Worm (Caenorhabditis elegans) whole organism, late embryonic: Measurements from ENCODE around the gene hdl-2.

Source experiments
- Y22D7AL.16 ChIP-seq: sonication (generic microtip); optimal IDR thresholded peaks from 2 replicates; lab custom pipeline; 2016; ENCODE audit warnings: missing genetic modification characterization, missing compliant biosample characterization
- ahr-1 ChIP-seq: sonication (generic microtip); optimal IDR thresholded peaks from 2 replicates; lab custom pipeline; 2016; ENCODE audit warnings: missing genetic modification characterization, missing compliant biosample characterization
- hlh-8 ChIP-seq: sonication (generic microtip); optimal IDR thresholded peaks from 2 replicates; lab custom pipeline; 2016; ENCODE audit warnings: missing genotype, missing genetic modification characterization, missing compliant biosample characterization
- nhr-232 ChIP-seq: sonication (generic microtip); optimal IDR thresholded peaks from 2 replicates; lab custom pipeline; 2016; ENCODE audit warnings: missing genetic modification characterization, missing compliant biosample characterization
- pag-3 ChIP-seq: sonication (generic microtip); optimal IDR thresholded peaks from 2 replicates; lab custom pipeline; 2016; ENCODE audit warnings: missing compliant biosample characterization, missing genetic modification characterization, borderline replicate concordance
- syd-9 ChIP-seq: sonication (generic microtip); optimal IDR thresholded peaks from 2 replicates; lab custom pipeline; 2016; ENCODE audit warnings: mild to moderate bottlenecking, missing genetic modification characterization, moderate library complexity, missing compliant biosample characterization
- tbx-2 ChIP-seq: sonication (generic microtip); optimal IDR thresholded peaks from 2 replicates; lab custom pipeline; 2016; ENCODE audit warnings: missing genetic modification characterization, missing compliant biosample characterization
- tbx-7 ChIP-seq: sonication (generic microtip); optimal IDR thresholded peaks from 2 replicates; lab custom pipeline; 2016; ENCODE audit warnings: missing genotype, missing genetic modification characterization, missing compliant biosample characterization

- TF ChIP-seq nhr-232 (tag; lab: Kevin White, UChicago) (no peak), hlh-8 (tag; lab: Kevin White, UChicago) (no peak), tbx-2 (tag; lab: Kevin White, UChicago) (no peak), pag-3 (tag; lab: Kevin White, UChicago) (no peak), tbx-7 (no peak), ahr-1 (tag; lab: Kevin White, UChicago) (no peak), Y22D7AL.16 (tag; lab: Kevin White, UChicago) (no peak), syd-9 (tag; lab: Kevin White, UChicago) (no peak)
Measured at ce11 chrIV:8906743-8907142, 32.8 kb downstream of the hdl-2 start, which contains the start of gene C27B7.7.
